Fruit fly (Drosophila melanogaster): ENCODE data around the gene CG17298.

dm6 chr3R:21269923-21270322 lies 13.1 kb upstream of the CG17298 start, which contains the start of the genes AP-2sigma and Idi:
- no peak for TF ChIP-seq bowl (GFP tag; IDR thresholded peaks at IDR 0.05)
- peak; percentile 10 for TF ChIP-seq lilli (GFP tag; optimal IDR thresholded peaks at IDR 0.05)
- no peak for TF ChIP-seq pan (optimal IDR thresholded peaks at IDR 0.05)
- no peak for TF ChIP-seq pan (GFP tag; optimal IDR thresholded peaks at IDR 0.05 in 1 of 2, IDR thresholded peaks at IDR 0.05 in 1 of 2)
- no peak for TF ChIP-seq CG9817 (tag; optimal IDR thresholded peaks at IDR 0.05)

Data from whole organism, embryonic.